Worm (Caenorhabditis elegans) whole organism, mixed stage, embryonic: ENCODE data around the gene ddb-1.

ENCODE experiments used
- bed-3 ChIP-seq: fragments of 200-800 bp; sonication (Bioruptor generic); optimal IDR thresholded peaks from 3 replicates; lab custom pipeline; 2018; ENCODE audit warnings: mild to moderate bottlenecking, missing genetic modification characterization, moderate library complexity, missing compliant biosample characterization
- blmp-1 ChIP-seq: fragments of 150-350 bp; optimal IDR thresholded peaks from 2 replicates; lab custom pipeline; 2014; ENCODE audit warnings: missing biosample characterization, missing genetic modification characterization
- ceh-39 ChIP-seq: fragments of 150-350 bp; optimal IDR thresholded peaks from 2 replicates; lab custom pipeline; 2014; ENCODE audit warnings: missing biosample characterization, missing genetic modification characterization
- ceh-43 ChIP-seq: fragments of 200-800 bp; sonication (Bioruptor generic); optimal IDR thresholded peaks from 2 replicates; lab custom pipeline; 2018; ENCODE audit warnings: mild to moderate bottlenecking, missing genetic modification characterization, moderate library complexity, missing compliant biosample characterization
- ceh-83 ChIP-seq: fragments of 200-800 bp; sonication (Bioruptor generic); optimal IDR thresholded peaks from 2 replicates; lab custom pipeline; 2018; ENCODE audit warnings: mild to moderate bottlenecking, missing genetic modification characterization, missing compliant biosample characterization
- ces-1 ChIP-seq: fragments of 150-350 bp; optimal IDR thresholded peaks from 2 replicates; lab custom pipeline; 2014; ENCODE audit warnings: missing biosample characterization, missing genetic modification reagents, missing genetic modification characterization
- cnd-1 ChIP-seq: fragments of 200-800 bp; sonication (Bioruptor generic); optimal IDR thresholded peaks from 2 replicates; lab custom pipeline; 2018; ENCODE audit warnings: mild to moderate bottlenecking, missing genetic modification characterization, missing compliant biosample characterization
- drap-1 ChIP-seq: fragments of 200-800 bp; sonication (Bioruptor generic); optimal IDR thresholded peaks from 3 replicates; lab custom pipeline; 2018; ENCODE audit warnings: mild to moderate bottlenecking, missing genetic modification characterization, missing compliant biosample characterization
- elt-1 ChIP-seq: sonication (generic microtip); optimal IDR thresholded peaks from 2 replicates; lab custom pipeline; 2017; ENCODE audit warnings: missing genetic modification characterization, mild to moderate bottlenecking, missing compliant biosample characterization, antibody characterized with exemption, moderate library complexity, borderline replicate concordance; ENCODE audit not compliant: insufficient read depth
- elt-3 ChIP-seq: fragments of 150-350 bp; optimal IDR thresholded peaks from 2 replicates; lab custom pipeline; 2014; ENCODE audit warnings: missing biosample characterization, missing genetic modification characterization
- flh-1 ChIP-seq: fragments of 200-800 bp; sonication (Bioruptor generic); optimal IDR thresholded peaks from 2 replicates; lab custom pipeline; 2018; ENCODE audit warnings: mild to moderate bottlenecking, missing genetic modification characterization, moderate library complexity, missing compliant biosample characterization
- ham-2 ChIP-seq: fragments of 200-800 bp; sonication (Bioruptor generic); optimal IDR thresholded peaks from 2 replicates; lab custom pipeline; 2018; ENCODE audit warnings: mild to moderate bottlenecking, missing genetic modification characterization, missing compliant biosample characterization
- hlh-1 ChIP-seq: fragments of 150-350 bp; optimal IDR thresholded peaks from 2 replicates; lab custom pipeline; 2014; ENCODE audit warnings: missing biosample characterization, missing genetic modification reagents, missing genetic modification characterization
- lin-32 ChIP-seq: fragments of 200-800 bp; sonication (Bioruptor generic); optimal IDR thresholded peaks from 2 replicates; lab custom pipeline; 2018; ENCODE audit warnings: mild to moderate bottlenecking, missing genetic modification characterization, missing compliant biosample characterization
- lsy-2 ChIP-seq: fragments of 150-350 bp; optimal IDR thresholded peaks from 2 replicates; lab custom pipeline; 2014; ENCODE audit warnings: missing biosample characterization, missing genetic modification characterization
- mab-5 ChIP-seq: fragments of 150-350 bp; optimal IDR thresholded peaks from 2 replicates; lab custom pipeline; 2014; ENCODE audit warnings: missing biosample characterization, missing genetic modification characterization
- mep-1 ChIP-seq: fragments of 150-350 bp; optimal IDR thresholded peaks from 2 replicates; lab custom pipeline; 2017; ENCODE audit warnings: missing biosample characterization, missing genetic modification reagents, missing genetic modification characterization, inconsistent platforms
- mls-2 ChIP-seq: sonication (generic microtip); optimal IDR thresholded peaks from 2 replicates; lab custom pipeline; 2016; ENCODE audit warnings: mild to moderate bottlenecking, missing genetic modification characterization, moderate library complexity, missing compliant biosample characterization
- nhr-12 ChIP-seq: fragments of 150-350 bp; optimal IDR thresholded peaks from 2 replicates; lab custom pipeline; 2014; ENCODE audit warnings: missing biosample characterization, missing genetic modification characterization
- nhr-2 ChIP-seq: fragments of 150-350 bp; optimal IDR thresholded peaks from 2 replicates; lab custom pipeline; 2014; ENCODE audit warnings: missing biosample characterization, missing genetic modification characterization
- nhr-237 ChIP-seq: fragments of 150-350 bp; optimal IDR thresholded peaks from 2 replicates; lab custom pipeline; 2014; ENCODE audit warnings: missing biosample characterization, missing genetic modification characterization
- nhr-28 ChIP-seq: fragments of 150-350 bp; optimal IDR thresholded peaks from 2 replicates; lab custom pipeline; 2014; ENCODE audit warnings: missing biosample characterization, missing genetic modification characterization
- pha-4 ChIP-seq: fragments of 150-350 bp; optimal IDR thresholded peaks from 2 replicates; lab custom pipeline; 2018; ENCODE audit warnings: missing biosample characterization, missing genetic modification reagents, missing genetic modification characterization
- snpc-4 ChIP-seq: fragments of 150-350 bp; optimal IDR thresholded peaks from 2 replicates; lab custom pipeline; 2014; ENCODE audit warnings: missing biosample characterization, missing genetic modification characterization
- sptf-1 ChIP-seq: sonication (generic microtip); optimal IDR thresholded peaks from 2 replicates; lab custom pipeline; 2017; ENCODE audit warnings: mild to moderate bottlenecking, missing genetic modification characterization, moderate library complexity, missing compliant biosample characterization
- tbx-8 ChIP-seq: fragments of 200-800 bp; sonication (Bioruptor generic); optimal IDR thresholded peaks from 2 replicates; lab custom pipeline; 2018; ENCODE audit warnings: mild to moderate bottlenecking, missing genetic modification characterization, moderate library complexity, missing compliant biosample characterization
- unc-120 ChIP-seq: sonication (generic microtip); optimal IDR thresholded peaks from 2 replicates; lab custom pipeline; 2017; ENCODE audit warnings: missing genetic modification characterization, missing compliant biosample characterization; ENCODE audit not compliant: poor library complexity, severe bottlenecking
- unc-62 ChIP-seq: fragments of 150-350 bp; optimal IDR thresholded peaks from 2 replicates; lab custom pipeline; 2014; ENCODE audit warnings: missing biosample characterization, missing genetic modification reagents, missing genetic modification characterization
- zip-8 ChIP-seq: fragments of 150-350 bp; optimal IDR thresholded peaks from 2 replicates; lab custom pipeline; 2014; ENCODE audit warnings: missing biosample characterization, missing genetic modification characterization
- ztf-11 ChIP-seq: fragments of 150-350 bp; optimal IDR thresholded peaks from 2 replicates; lab custom pipeline; 2014; ENCODE audit warnings: missing biosample characterization, missing genetic modification characterization

ddb-1 gene

DNA sequence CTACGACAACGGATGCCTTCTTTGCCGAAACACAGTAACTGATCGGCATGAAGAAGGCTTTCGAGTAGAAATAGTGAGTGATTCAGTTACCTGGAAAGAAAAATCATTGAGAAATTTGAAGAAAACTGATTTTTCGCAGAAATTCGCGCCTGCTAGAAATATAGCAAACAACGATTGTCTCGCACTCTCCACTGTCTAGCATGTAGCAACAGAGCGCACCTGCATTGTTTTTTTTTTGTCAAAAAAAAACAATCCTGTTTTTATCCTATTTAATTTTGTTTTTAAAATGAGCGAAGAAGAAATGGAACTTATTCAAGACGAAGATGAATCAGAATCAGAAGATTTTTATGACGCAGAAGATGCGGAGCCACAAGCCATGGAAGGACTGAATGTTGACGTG, at the start of gene ddb-1, which contains the start of gene M18.6:
TSS of gene ddb-1 (minus strand) at position 90 of the 400 bp plus-strand sequence.
TSS of gene M18.6 (plus strand) at position 235 of the 400 bp plus-strand sequence.
- TF ChIP-seq mep-1 (tag; lab: Kevin White, UChicago) (peak; percentile 40), pha-4 (tag; lab: Kevin White, UChicago) (peak; percentile 44), ham-2 (GFP tag; lab: Kevin White, UChicago) (peak; percentile 18), lsy-2 (tag; lab: Kevin White, UChicago) (peak; percentile 43), sptf-1 (tag; lab: Kevin White, UChicago) (no peak), ces-1 (peak; percentile 24), elt-3 (tag; lab: Kevin White, UChicago) (no peak)
- TF ChIP-seq, all 35 proteins: peak for 5

DNA sequence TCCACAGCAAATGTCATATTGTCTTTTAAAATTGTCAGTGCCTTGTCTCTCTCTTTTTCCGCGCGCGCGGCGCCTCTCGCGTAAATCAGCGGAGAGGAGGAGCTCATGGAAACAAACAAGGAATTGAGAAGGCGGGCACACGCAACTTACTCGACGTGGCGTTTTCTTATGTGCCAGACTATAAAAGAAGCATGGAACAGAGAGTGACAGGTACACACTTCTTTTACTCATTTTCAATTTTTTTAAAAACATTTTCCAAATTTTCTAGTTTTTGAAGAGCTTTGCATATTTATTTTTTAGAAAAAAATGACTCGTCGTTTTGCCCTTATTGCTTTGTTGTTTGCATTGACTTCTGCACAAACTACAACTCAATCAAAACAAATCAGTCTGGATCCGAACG, 47.0 kb upstream of the ddb-1 start, which contains the start of gene F20B10.3:
TSS of gene F20B10.3 (plus strand) at position 301 of the 400 bp plus-strand sequence.
- TF ChIP-seq nhr-28 (no peak), mab-5 (no peak), unc-62 (GFP tag; lab: Kevin White, UChicago) (no peak)

DNA sequence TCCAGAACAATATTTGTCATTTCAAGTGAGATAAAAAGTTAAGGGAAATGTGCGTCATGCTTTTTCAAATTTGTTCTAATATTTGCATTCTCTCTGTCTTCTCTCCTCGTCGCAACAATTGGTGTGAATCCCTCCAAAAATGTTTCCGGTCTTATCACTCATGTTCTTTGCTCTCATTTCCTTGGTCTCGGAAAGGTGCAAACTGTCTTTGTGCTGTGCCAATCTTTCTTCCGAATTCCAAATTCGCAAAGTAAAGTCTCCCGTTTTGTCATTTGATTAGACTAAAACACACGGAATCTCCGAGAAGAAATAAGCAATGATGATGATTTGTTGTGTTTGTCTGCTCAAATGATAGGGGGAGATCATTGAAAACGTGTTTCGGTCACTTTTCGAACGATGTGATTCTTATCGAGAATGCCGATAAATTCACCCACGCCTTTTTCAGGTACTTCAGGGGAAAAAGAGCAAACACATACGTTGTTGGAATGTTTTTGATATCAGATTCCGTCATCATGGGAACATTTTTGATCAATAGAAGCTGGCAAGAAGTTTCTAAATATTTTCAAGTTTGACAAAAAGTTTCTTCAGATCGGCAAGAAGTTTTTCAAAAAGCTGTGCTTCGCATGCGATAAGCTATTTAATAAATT, 44.6 kb upstream of the ddb-1 start:
- TF ChIP-seq lin-32 (GFP tag; lab: Kevin White, UChicago) (no peak), bed-3 (GFP tag; lab: Kevin White, UChicago) (no peak), snpc-4 (tag; lab: Kevin White, UChicago) (no peak), ceh-43 (GFP tag; lab: Kevin White, UChicago) (no peak), lsy-2 (tag; lab: Kevin White, UChicago) (no peak), hlh-1 (tag; lab: Kevin White, UChicago) (no peak)

DNA sequence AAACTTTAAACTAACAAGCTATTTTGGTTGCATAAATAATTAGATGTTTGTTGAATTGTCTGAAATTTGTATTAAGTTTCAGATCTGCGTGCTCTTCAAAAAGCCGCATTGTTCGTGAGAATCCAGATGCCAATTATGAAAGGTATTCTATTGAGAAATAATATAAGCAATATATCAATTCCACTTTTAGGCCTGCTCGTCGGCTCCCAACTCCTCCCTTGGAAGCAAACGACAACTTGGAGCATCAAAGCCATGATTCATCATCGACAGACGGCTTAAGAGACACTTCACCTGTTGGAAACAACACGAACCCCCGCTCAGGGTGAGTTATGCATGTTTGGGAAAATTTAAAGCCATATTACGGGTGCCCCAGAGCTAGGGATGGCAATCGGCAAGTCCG, 41.8 kb upstream of the ddb-1 start:
- TF ChIP-seq flh-1 (no peak), elt-1 (no peak), ceh-39 (no peak), snpc-4 (tag; lab: Kevin White, UChicago) (no peak), drap-1 (GFP tag; lab: Kevin White, UChicago) (no peak), mls-2 (tag; lab: Kevin White, UChicago) (no peak), blmp-1 (no peak), nhr-28 (no peak), elt-3 (tag; lab: Kevin White, UChicago) (no peak), ces-1 (no peak), lsy-2 (tag; lab: Kevin White, UChicago) (no peak), cnd-1 (tag; lab: Kevin White, UChicago) (no peak), nhr-2 (tag; lab: Kevin White, UChicago) (no peak), ceh-83 (GFP tag; lab: Kevin White, UChicago) (no peak), unc-120 (no peak), zip-8 (tag; lab: Kevin White, UChicago) (no peak), pha-4 (tag; lab: Kevin White, UChicago) (no peak)
- TF ChIP-seq, all 35 proteins: peak for 0

DNA sequence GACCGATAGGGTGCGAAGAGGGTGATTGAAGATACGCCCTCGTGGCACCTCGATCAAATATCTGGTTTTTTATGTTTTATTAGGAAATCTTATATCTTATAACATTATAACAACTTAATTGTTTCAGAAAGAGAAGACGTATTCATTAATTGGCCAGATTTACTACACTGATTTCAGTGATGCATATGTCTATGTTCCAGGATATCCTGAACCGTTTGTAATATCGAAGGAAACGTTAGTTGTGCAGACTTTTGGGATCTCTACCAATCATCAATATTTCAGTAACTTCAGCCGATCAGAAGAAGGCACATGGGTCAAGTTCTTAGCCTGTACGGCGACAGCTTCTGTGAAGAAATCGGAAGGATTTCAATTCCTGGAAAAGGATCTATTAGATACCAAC, 39.5 kb upstream of the ddb-1 start:
- TF ChIP-seq nhr-12 (tag; lab: Kevin White, UChicago) (no peak), mep-1 (tag; lab: Kevin White, UChicago) (no peak), drap-1 (GFP tag; lab: Kevin White, UChicago) (no peak), ztf-11 (tag; lab: Kevin White, UChicago) (no peak), ces-1 (no peak), nhr-2 (tag; lab: Kevin White, UChicago) (no peak), unc-62 (GFP tag; lab: Kevin White, UChicago) (no peak), tbx-8 (GFP tag; lab: Kevin White, UChicago) (no peak), bed-3 (GFP tag; lab: Kevin White, UChicago) (no peak), ceh-43 (GFP tag; lab: Kevin White, UChicago) (no peak), zip-8 (tag; lab: Kevin White, UChicago) (no peak), snpc-4 (tag; lab: Kevin White, UChicago) (no peak), mls-2 (tag; lab: Kevin White, UChicago) (no peak), ceh-39 (no peak), unc-120 (no peak), nhr-237 (no peak), blmp-1 (no peak)
